Worm (Caenorhabditis elegans) whole organism, L4 larva: ENCODE measurements around the gene C17G10.6.
A peak's percentile ranks its signal among the peaks of the same experiment; 100 is the strongest.

Experiments
- F10B5.3 ChIP-seq: sonication (generic microtip); optimal IDR thresholded peaks from 2 replicates; lab custom pipeline; 2016; ENCODE audit warnings: mild to moderate bottlenecking, missing genetic modification characterization, missing compliant biosample characterization
- F44E2.7 ChIP-seq: fragments of 200-800 bp; sonication (Bioruptor generic); IDR thresholded peaks from 2 replicates; pipeline ENCODE4 v2.1.2; 2022; ENCODE audit warnings: missing genetic modification characterization, missing compliant biosample characterization
- R02D3.7 ChIP-seq: fragments of 150-350 bp; sonication (generic microtip); optimal IDR thresholded peaks from 3 replicates; lab custom pipeline; 2014; ENCODE audit warnings: missing biosample characterization, missing genetic modification characterization
- T26A8.4 ChIP-seq: fragments of 200-800 bp; sonication (Bioruptor generic); IDR thresholded peaks from 2 replicates; pipeline ENCODE4 v1.3.6; 2022; ENCODE audit warnings: missing genetic modification characterization, missing compliant biosample characterization
- Y5F2A.4 ChIP-seq: fragments of 200-800 bp; sonication (Bioruptor generic); optimal IDR thresholded peaks from 2 replicates; lab custom pipeline; 2018; ENCODE audit warnings: mild to moderate bottlenecking, missing genetic modification characterization, missing compliant biosample characterization
- Y75B8A.6 ChIP-seq: fragments of 200-800 bp; sonication (Bioruptor generic); IDR thresholded peaks from 2 replicates; pipeline ENCODE4 v1.3.6; 2022; ENCODE audit warnings: missing genetic modification reagents, missing genetic modification characterization, missing compliant biosample characterization
- ZK546.5 ChIP-seq, 2 experiments: sonication (generic microtip); optimal IDR thresholded peaks; 2 replicates each; lab custom pipeline; 2017; ENCODE audit warnings: missing biosample characterization in 2 of 2, missing genetic modification characterization in 2 of 2
- ceh-28 ChIP-seq: fragments of 150-350 bp; optimal IDR thresholded peaks from 2 replicates; lab custom pipeline; 2014; ENCODE audit warnings: missing biosample characterization, missing genetic modification reagents, missing genetic modification characterization
- ceh-32 ChIP-seq: sonication (generic microtip); optimal IDR thresholded peaks from 2 replicates; lab custom pipeline; 2016; ENCODE audit warnings: mild to moderate bottlenecking, missing genetic modification characterization, missing compliant biosample characterization; ENCODE audit not compliant: poor library complexity
- ceh-44 ChIP-seq: fragments of 200-800 bp; sonication (Bioruptor generic); IDR thresholded peaks from 2 replicates; pipeline ENCODE4 v1.3.6; 2022; ENCODE audit warnings: missing genetic modification reagents, missing genetic modification characterization, missing compliant biosample characterization
- ces-1 ChIP-seq: fragments of 150-350 bp; sonication (generic microtip); optimal IDR thresholded peaks from 4 replicates; lab custom pipeline; 2014; ENCODE audit warnings: missing biosample characterization, missing genetic modification reagents, missing genetic modification characterization
- cey-2 ChIP-seq: sonication (generic microtip); optimal IDR thresholded peaks from 3 replicates; lab custom pipeline; 2017; ENCODE audit warnings: missing genetic modification characterization, mild to moderate bottlenecking, missing compliant biosample characterization, antibody characterized with exemption, borderline replicate concordance; ENCODE audit not compliant: insufficient read depth
- daf-12 ChIP-seq: fragments of 150-350 bp; optimal IDR thresholded peaks from 2 replicates; lab custom pipeline; 2014; ENCODE audit warnings: missing biosample characterization, missing genetic modification reagents, missing genetic modification characterization
- daf-16 ChIP-seq, 3 experiments: sonication (generic microtip); optimal IDR thresholded peaks; 2 replicates each; lab custom pipeline; 2016 to 2017; ENCODE audit warnings: missing genetic modification characterization in 3 of 3, missing genetic modification reagents in 3 of 3, mild to moderate bottlenecking in 2 of 3, missing compliant biosample characterization in 2 of 3, missing biosample characterization in 1 of 3, moderate library complexity in 1 of 3
- daf-8 ChIP-seq: fragments of 200-800 bp; sonication (Bioruptor generic); IDR thresholded peaks from 2 replicates; pipeline ENCODE4 v1.3.6; 2022; ENCODE audit warnings: missing genetic modification characterization, missing compliant biosample characterization
- dmd-6 ChIP-seq: fragments of 200-800 bp; sonication (Bioruptor generic); IDR thresholded peaks from 2 replicates; pipeline ENCODE4 v1.3.6; 2022; ENCODE audit warnings: missing genetic modification reagents, missing genetic modification characterization, missing compliant biosample characterization
- dpl-1 ChIP-seq: fragments of 150-350 bp; optimal IDR thresholded peaks from 2 replicates; lab custom pipeline; 2014; ENCODE audit warnings: missing biosample characterization, missing genetic modification reagents, missing genetic modification characterization
- egl-27 ChIP-seq: sonication (generic microtip); optimal IDR thresholded peaks from 3 replicates; lab custom pipeline; 2017; ENCODE audit warnings: missing biosample characterization, missing genetic modification reagents, missing genetic modification characterization
- fos-1 ChIP-seq: fragments of 150-350 bp; optimal IDR thresholded peaks from 2 replicates; lab custom pipeline; 2014; ENCODE audit warnings: missing biosample characterization, missing genetic modification characterization
- hif-1 ChIP-seq, 2 experiments: sonication (generic microtip); optimal IDR thresholded peaks; 2 replicates each; lab custom pipeline; 2016 to 2017; ENCODE audit warnings: missing compliant biosample characterization in 2 of 2, missing genetic modification characterization in 2 of 2, missing genetic modification reagents in 2 of 2, missing genotype in 2 of 2, mild to moderate bottlenecking in 1 of 2
- hlh-11 ChIP-seq: fragments of 200-800 bp; sonication (Bioruptor generic); optimal IDR thresholded peaks from 2 replicates; lab custom pipeline; 2018; ENCODE audit warnings: mild to moderate bottlenecking, missing genetic modification characterization, missing compliant biosample characterization
- lin-13 ChIP-seq: fragments of 150-350 bp; optimal IDR thresholded peaks from 2 replicates; lab custom pipeline; 2014; ENCODE audit warnings: missing biosample characterization, missing genetic modification reagents, missing genetic modification characterization
- lin-29 ChIP-seq: fragments of 200-800 bp; sonication (Bioruptor generic); IDR thresholded peaks from 2 replicates; pipeline ENCODE4 v1.3.6; 2022; ENCODE audit warnings: missing genetic modification reagents, missing genetic modification characterization, missing compliant biosample characterization
- lir-3 ChIP-seq: sonication (generic microtip); optimal IDR thresholded peaks from 2 replicates; lab custom pipeline; 2016; ENCODE audit warnings: mild to moderate bottlenecking, missing genetic modification characterization, missing compliant biosample characterization
- madf-5 ChIP-seq, 2 experiments: fragments of 200-800 bp; sonication (Bioruptor generic); IDR thresholded peaks; 2 replicates each; pipeline ENCODE4 v1.3.6; 2022; ENCODE audit warnings: missing compliant biosample characterization in 2 of 2, missing genetic modification characterization in 2 of 2
- madf-9 ChIP-seq: fragments of 200-800 bp; sonication (Bioruptor generic); conservative IDR thresholded peaks from 2 replicates; pipeline ENCODE4 v1.3.6; 2022; ENCODE audit warnings: missing genetic modification reagents, missing genetic modification characterization, missing compliant biosample characterization
- mdl-1 ChIP-seq, 2 experiments: fragments of 150-350 bp in 1 of 2; sonication (generic microtip) in 1 of 2; optimal IDR thresholded peaks; 2 replicates each; lab custom pipeline; 2014 to 2017; ENCODE audit warnings: missing biosample characterization in 2 of 2, missing genetic modification characterization in 2 of 2
- mep-1 ChIP-seq: fragments of 150-350 bp; sonication (generic microtip); optimal IDR thresholded peaks from 3 replicates; lab custom pipeline; 2014; ENCODE audit warnings: missing biosample characterization, missing genetic modification characterization
- mes-2 ChIP-seq: sonication (generic microtip); optimal IDR thresholded peaks from 2 replicates; lab custom pipeline; 2016; ENCODE audit warnings: missing genotype, mild to moderate bottlenecking, missing genetic modification characterization, missing compliant biosample characterization; ENCODE audit not compliant: poor library complexity, severe bottlenecking
- nhr-10 ChIP-seq: fragments of 150-350 bp; optimal IDR thresholded peaks from 2 replicates; lab custom pipeline; 2014; ENCODE audit warnings: missing biosample characterization, missing genetic modification characterization
- nhr-111 ChIP-seq: fragments of 200-800 bp; sonication (Bioruptor generic); optimal IDR thresholded peaks from 2 replicates; lab custom pipeline; 2018; ENCODE audit warnings: mild to moderate bottlenecking, missing genetic modification characterization, missing compliant biosample characterization
- nhr-237 ChIP-seq: sonication (generic microtip); optimal IDR thresholded peaks from 2 replicates; lab custom pipeline; 2017; ENCODE audit warnings: missing biosample characterization, missing genetic modification characterization
- nhr-28 ChIP-seq: fragments of 150-350 bp; optimal IDR thresholded peaks from 2 replicates; lab custom pipeline; 2014; ENCODE audit warnings: missing biosample characterization, missing genetic modification characterization
- nhr-42 ChIP-seq: fragments of 200-800 bp; sonication (Bioruptor generic); IDR thresholded peaks from 2 replicates; pipeline ENCODE4 v1.3.6; 2022; ENCODE audit warnings: missing genetic modification characterization, missing compliant biosample characterization
- nhr-48 ChIP-seq: sonication (generic microtip); optimal IDR thresholded peaks from 2 replicates; lab custom pipeline; 2016; ENCODE audit warnings: mild to moderate bottlenecking, missing genetic modification characterization, missing compliant biosample characterization
- nhr-76 ChIP-seq: fragments of 150-350 bp; optimal IDR thresholded peaks from 2 replicates; lab custom pipeline; 2014; ENCODE audit warnings: missing biosample characterization, missing genetic modification characterization
- nhr-77 ChIP-seq: fragments of 150-350 bp; optimal IDR thresholded peaks from 2 replicates; lab custom pipeline; 2014; ENCODE audit warnings: missing biosample characterization, missing genetic modification characterization
- php-3 ChIP-seq: fragments of 200-800 bp; sonication (Bioruptor generic); IDR thresholded peaks from 2 replicates; pipeline ENCODE4 v1.3.6; 2022; ENCODE audit warnings: missing genetic modification reagents, missing genetic modification characterization, missing compliant biosample characterization
- set-16 ChIP-seq: fragments of 200-800 bp; sonication (Bioruptor generic); IDR thresholded peaks from 2 replicates; pipeline ENCODE4 v1.3.6; 2022; ENCODE audit warnings: missing genetic modification reagents, missing genetic modification characterization, missing compliant biosample characterization
- snpc-1.2 ChIP-seq: fragments of 200-800 bp; sonication (Bioruptor generic); IDR thresholded peaks from 2 replicates; pipeline ENCODE4 v1.3.6; 2022; ENCODE audit warnings: missing genetic modification reagents, missing genetic modification characterization, missing compliant biosample characterization
- snpc-4 ChIP-seq: fragments of 150-350 bp; optimal IDR thresholded peaks from 2 replicates; lab custom pipeline; 2014; ENCODE audit warnings: missing biosample characterization, missing genetic modification characterization
- spr-1 ChIP-seq: sonication (generic microtip); optimal IDR thresholded peaks from 2 replicates; lab custom pipeline; 2016; ENCODE audit warnings: mild to moderate bottlenecking, missing genetic modification characterization, missing compliant biosample characterization
- tra-1 ChIP-seq: fragments of 200-800 bp; sonication (Bioruptor generic); IDR thresholded peaks from 2 replicates; pipeline ENCODE4 v1.3.6; 2022; ENCODE audit warnings: missing genetic modification reagents, missing genetic modification characterization, missing compliant biosample characterization
- unc-130 ChIP-seq: sonication (generic microtip); optimal IDR thresholded peaks from 2 replicates; lab custom pipeline; 2016; ENCODE audit warnings: missing genetic modification reagents, missing genetic modification characterization, missing compliant biosample characterization
- unc-39 ChIP-seq: sonication (generic microtip); optimal IDR thresholded peaks from 2 replicates; lab custom pipeline; 2017; ENCODE audit warnings: missing biosample characterization, missing genetic modification characterization
- unc-62 ChIP-seq, 3 experiments: fragments of 150-350 bp in 1 of 3; sonication (generic microtip); optimal IDR thresholded peaks in 2 of 3; peaks in 1 of 3; 1 replicate in 1 of 3; 2 replicates in 2 of 3; lab custom pipeline; 2014 to 2017; ENCODE audit warnings: missing biosample characterization in 3 of 3, missing genetic modification characterization in 3 of 3, missing genetic modification reagents in 3 of 3, missing genotype in 1 of 3
- zag-1 ChIP-seq: fragments of 150-350 bp; optimal IDR thresholded peaks from 2 replicates; lab custom pipeline; 2014; ENCODE audit warnings: missing biosample characterization, missing genetic modification characterization
- zfp-3 ChIP-seq: fragments of 200-800 bp; sonication (Bioruptor generic); conservative IDR thresholded peaks from 2 replicates; pipeline ENCODE4 v1.3.6; 2022; ENCODE audit warnings: missing genetic modification reagents, missing genetic modification characterization, missing compliant biosample characterization

Gene C17G10.6

DNA sequence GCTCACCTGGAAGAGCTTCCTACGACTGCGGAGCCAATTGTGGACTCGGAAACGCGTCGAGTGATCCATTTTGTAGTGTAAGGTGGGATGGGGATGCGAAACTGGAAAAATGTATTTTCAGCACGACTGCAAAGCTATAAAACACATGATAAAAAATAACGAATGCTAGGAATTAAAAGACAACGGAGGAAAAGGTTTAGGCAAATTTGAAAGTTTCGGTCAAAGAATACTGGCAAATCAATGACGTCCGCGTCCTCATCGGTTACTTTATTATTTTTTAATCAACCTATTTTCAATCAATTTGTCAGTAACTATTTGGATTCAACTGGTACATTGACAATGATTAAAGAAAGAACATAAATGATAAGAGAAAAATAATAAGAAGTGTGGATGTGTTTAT is 4.7 kb upstream of the C17G10.6 start, which contains the start of gene C17G10.7:
Gene C17G10.7 (minus strand): TSS at position 101 of the 400 bp plus-strand sequence.
- TF ChIP-seq mes-2 (tag; lab: Kevin White, UChicago) (no peak), R02D3.7 (tag; lab: Kevin White, UChicago) (no peak), hif-1 (tag; optimal IDR thresholded peaks at IDR 0.05; lab: Kevin White, UChicago) (no peak), ceh-28 (tag; lab: Kevin White, UChicago) (no peak), ces-1 (GFP tag; lab: Kevin White, UChicago) (no peak), zfp-3 (GFP tag; lab: Robert Waterston, UW) (no peak), dpl-1 (GFP tag; lab: Kevin White, UChicago) (no peak), unc-130 (GFP tag; lab: Kevin White, UChicago) (no peak), unc-62 (GFP tag; optimal IDR thresholded peaks at IDR 0.05 in 1 of 2; lab: Kevin White, UChicago) (no peak), unc-62 (tag; optimal IDR thresholded peaks at IDR 0.05; lab: Kevin White, UChicago) (no peak), mep-1 (tag; lab: Kevin White, UChicago) (no peak), Y5F2A.4 (no peak), F10B5.3 (no peak), daf-8 (no peak), madf-5 (GFP tag; IDR thresholded peaks at IDR 0.05; lab: Robert Waterston, UW) (no peak), nhr-10 (no peak), ceh-32 (tag; lab: Kevin White, UChicago) (no peak), nhr-48 (tag; lab: Kevin White, UChicago) (no peak), spr-1 (tag; lab: Kevin White, UChicago) (no peak), snpc-4 (no peak), F44E2.7 (GFP tag; lab: Robert Waterston, UW) (no peak)

DNA sequence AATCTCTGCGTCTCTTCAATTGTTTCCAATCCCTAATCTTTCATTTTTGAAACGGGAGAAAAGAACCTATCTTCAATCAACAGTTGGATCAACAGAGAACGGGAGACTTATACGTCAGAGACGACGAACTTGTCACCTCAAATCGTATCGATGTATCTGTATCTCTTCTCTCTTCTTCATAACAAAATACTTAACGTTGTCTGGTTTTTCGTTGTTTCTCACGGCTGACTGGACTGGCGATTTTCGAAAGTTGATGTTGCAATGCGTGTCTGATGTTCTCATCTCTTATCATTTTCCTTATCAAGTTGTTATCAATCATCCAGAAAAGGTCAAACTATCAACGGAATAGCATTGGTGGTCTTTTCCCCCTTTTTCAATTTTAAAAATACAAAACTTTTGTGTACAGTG is 2.4 kb upstream of the C17G10.6 start:
- peak; percentile 51 for TF ChIP-seq nhr-76 (tag; lab: Kevin White, UChicago)
- TF ChIP-seq nhr-237 (tag; lab: Kevin White, UChicago): peak; percentile 21
- TF ChIP-seq mdl-1 (tag; optimal IDR thresholded peaks at IDR 0.05; lab: Kevin White, UChicago): peak; percentile 27 to 84
- no peak for TF ChIP-seq nhr-111
- no peak for TF ChIP-seq lin-13 (GFP tag; lab: Kevin White, UChicago)
- no peak for TF ChIP-seq F10B5.3
- TF ChIP-seq cey-2 (tag; lab: Kevin White, UChicago): peak; percentile 41
- TF ChIP-seq nhr-42: no peak
- no peak for TF ChIP-seq zag-1 (tag; lab: Kevin White, UChicago)
- no peak for TF ChIP-seq madf-9
- TF ChIP-seq daf-12 (tag; lab: Kevin White, UChicago): no peak
- TF ChIP-seq fos-1 (tag; lab: Kevin White, UChicago): no peak
- TF ChIP-seq daf-16 (GFP tag; optimal IDR thresholded peaks at IDR 0.05; lab: Kevin White, UChicago): no peak
- peak; percentile 60 for TF ChIP-seq daf-16 (tag; optimal IDR thresholded peaks at IDR 0.05; lab: Kevin White, UChicago)
- peak; percentile 90 for TF ChIP-seq hlh-11
- no peak for TF ChIP-seq T26A8.4 (GFP tag; lab: Robert Waterston, UW)
- peak; percentile 66 for TF ChIP-seq nhr-77 (tag; lab: Kevin White, UChicago)
- TF ChIP-seq lin-29 (GFP tag; lab: Robert Waterston, UW): no peak
- TF ChIP-seq snpc-4: no peak
- no peak for TF ChIP-seq lir-3 (tag; lab: Kevin White, UChicago)
- TF ChIP-seq nhr-10: peak; percentile 86
- TF ChIP-seq snpc-1.2 (GFP tag; lab: Robert Waterston, UW): no peak
- no peak for TF ChIP-seq hif-1 (tag; optimal IDR thresholded peaks at IDR 0.05; lab: Kevin White, UChicago)
- TF ChIP-seq unc-62 (GFP tag; optimal IDR thresholded peaks at IDR 0.05 in 1 of 2; lab: Kevin White, UChicago): peak in 1 of 2 experiments; percentile 98
- TF ChIP-seq unc-62 (tag; optimal IDR thresholded peaks at IDR 0.05; lab: Kevin White, UChicago): no peak
- peak; percentile 41; the same call in 1 of the 2 replicates for TF ChIP-seq php-3
- peak; percentile 21 for TF ChIP-seq ceh-28 (tag; lab: Kevin White, UChicago)
- TF ChIP-seq set-16 (GFP tag; lab: Robert Waterston, UW): no peak
- TF ChIP-seq madf-5 (GFP tag; IDR thresholded peaks at IDR 0.05; lab: Robert Waterston, UW): no peak
- no peak for TF ChIP-seq egl-27
- TF ChIP-seq unc-39 (tag; lab: Kevin White, UChicago): no peak
- peak; percentile 93 for TF ChIP-seq nhr-28 (tag; lab: Kevin White, UChicago)
- no peak for TF ChIP-seq ZK546.5 (tag; optimal IDR thresholded peaks at IDR 0.05; lab: Kevin White, UChicago)
- TF ChIP-seq tra-1: 0 out of 2 replicates have a peak, but pooled peaks have one; percentile 5
- peak; percentile 63 for TF ChIP-seq dmd-6 (GFP tag; lab: Robert Waterston, UW)
- TF ChIP-seq ceh-44 (GFP tag; lab: Robert Waterston, UW): no peak
- peak; percentile 72 for TF ChIP-seq mep-1 (tag; lab: Kevin White, UChicago)
- no peak for TF ChIP-seq Y75B8A.6 (GFP tag; lab: Robert Waterston, UW)
